Fruit fly (Drosophila melanogaster): ENCODE data around the gene Fur1.

Gene Fur1

dm6 chr3R:25490778-25491664, 18.2 kb upstream of the Fur1 start, which contains the start of the genes Gnpat and CG5112 (continued):
- TF ChIP-seq Poxn (GFP tag; IDR thresholded peaks at IDR 0.05): 0 out of 2 replicates have a peak, but pooled peaks have one; percentile 16
- TF ChIP-seq CG1233 (GFP tag; optimal IDR thresholded peaks at IDR 0.05): no peak
- peak; percentile 80 for TF ChIP-seq stwl (tag; optimal IDR thresholded peaks at IDR 0.05)
- peak; percentile 63 for TF ChIP-seq CG18262 (tag; optimal IDR thresholded peaks at IDR 0.05)
- peak; percentile 47 for TF ChIP-seq CG7839 (tag; optimal IDR thresholded peaks at IDR 0.05)
- TF ChIP-seq CG15269 (tag; optimal IDR thresholded peaks at IDR 0.05): peak; percentile 66
- peak; percentile 58 for TF ChIP-seq dmrt11E (tag; optimal IDR thresholded peaks at IDR 0.05)
- peak; percentile 47; the same call in 2 of the 3 replicates for TF ChIP-seq CG14050 (GFP tag; IDR thresholded peaks at IDR 0.05)
- TF ChIP-seq gsb-n (tag; optimal IDR thresholded peaks at IDR 0.05): peak; percentile 20
- TF ChIP-seq tap (tag; optimal IDR thresholded peaks at IDR 0.05): no peak
- peak; percentile 46; the same call in 1 of the 2 replicates for TF ChIP-seq Nf-YA (GFP tag; IDR thresholded peaks at IDR 0.05)
- TF ChIP-seq CG4360 (GFP tag; IDR thresholded peaks at IDR 0.05): no peak
- peak; percentile 30; the same call in 2 of the 3 replicates for TF ChIP-seq CG11093 (GFP tag; IDR thresholded peaks at IDR 0.05)
- TF ChIP-seq CG1529 (GFP tag; optimal IDR thresholded peaks at IDR 0.05): no peak
- TF ChIP-seq Dip3 (GFP tag; optimal IDR thresholded peaks at IDR 0.05): no peak
- TF ChIP-seq ap (GFP tag; IDR thresholded peaks at IDR 0.05): no peak
- peak; percentile 96 for TF ChIP-seq Ets65A (GFP tag)
- peak; percentile 50 for TF ChIP-seq az2 (GFP tag; optimal IDR thresholded peaks at IDR 0.05)
- no peak for TF ChIP-seq CG7745 (tag; optimal IDR thresholded peaks at IDR 0.05)
- TF ChIP-seq Dll (GFP tag; IDR thresholded peaks at IDR 0.05; ENCODE audit: partially characterized antibody): peak; percentile 69; the same call in 3 of the 4 replicates
- peak; percentile 71 for TF ChIP-seq knrl (GFP tag; IDR thresholded peaks at IDR 0.05; ENCODE audit: partially characterized antibody)
- no peak; the same call in 1 of the 2 replicates for TF ChIP-seq seq (GFP tag; IDR thresholded peaks at IDR 0.05)
- peak; percentile 40 for TF ChIP-seq slp2 (GFP tag; optimal IDR thresholded peaks at IDR 0.05)
- TF ChIP-seq CG4282 (GFP tag; optimal IDR thresholded peaks at IDR 0.05): peak; percentile 71
- no peak for TF ChIP-seq eve (GFP tag; optimal IDR thresholded peaks at IDR 0.05)
- TF ChIP-seq danr (GFP tag; IDR thresholded peaks at IDR 0.05): peak; percentile 45
- peak; percentile 20 for TF ChIP-seq CG17912 (GFP tag; optimal IDR thresholded peaks at IDR 0.05)
- TF ChIP-seq HmgD (GFP tag; optimal IDR thresholded peaks at IDR 0.05): peak; percentile 74
- peak; percentile 61 for TF ChIP-seq ftz-f1 (GFP tag; optimal IDR thresholded peaks at IDR 0.05)
- TF ChIP-seq CG10267 (tag; optimal IDR thresholded peaks at IDR 0.05): peak; percentile 58
- TF ChIP-seq CG12299 (tag; optimal IDR thresholded peaks at IDR 0.05): peak; percentile 62
- peak; percentile 34 for TF ChIP-seq Sox100B (GFP tag; optimal IDR thresholded peaks at IDR 0.05)
- peak; percentile 62 for TF ChIP-seq lilli (GFP tag; optimal IDR thresholded peaks at IDR 0.05)
- no peak for TF ChIP-seq CG16815 (GFP tag; optimal IDR thresholded peaks at IDR 0.05)
- no peak for TF ChIP-seq psq (GFP tag; optimal IDR thresholded peaks at IDR 0.05)
- no peak for TF ChIP-seq crc (GFP tag; optimal IDR thresholded peaks at IDR 0.05)
- peak; percentile 78 for TF ChIP-seq ewg (GFP tag; optimal IDR thresholded peaks at IDR 0.05)
- no peak for TF ChIP-seq sc (optimal IDR thresholded peaks at IDR 0.05)
- peak; percentile 0 for TF ChIP-seq sc (GFP tag; optimal IDR thresholded peaks at IDR 0.05)
- peak; percentile 78; the same call in 2 of the 3 replicates for TF ChIP-seq ase (GFP tag; IDR thresholded peaks at IDR 0.05)
- no peak for TF ChIP-seq Lim3 (GFP tag; IDR thresholded peaks at IDR 0.05)
- TF ChIP-seq Stat92E (GFP tag; optimal IDR thresholded peaks at IDR 0.05): no peak
- TF ChIP-seq fd3F (GFP tag; optimal IDR thresholded peaks at IDR 0.05): peak; percentile 1
- peak; percentile 56 for TF ChIP-seq CG12942 (GFP tag; optimal IDR thresholded peaks at IDR 0.05)
- peak; percentile 62 for TF ChIP-seq Dref (GFP tag; IDR thresholded peaks at IDR 0.05)
- TF ChIP-seq btn (GFP tag; optimal IDR thresholded peaks at IDR 0.05): no peak
- peak; percentile 99 for TF ChIP-seq pros (GFP tag; optimal IDR thresholded peaks at IDR 0.05)
- TF ChIP-seq yki (optimal IDR thresholded peaks at IDR 0.05): no peak
- TF ChIP-seq tx (GFP tag; optimal IDR thresholded peaks at IDR 0.05): peak; percentile 25
